Worm (Caenorhabditis elegans) whole organism, L1 larva: ENCODE results near the gene old-2.

Experiments used
- blmp-1 ChIP-seq: fragments of 150-350 bp; optimal IDR thresholded peaks from 2 replicates; lab custom pipeline; 2014; ENCODE audit warnings: missing biosample characterization, missing genetic modification characterization
- dpl-1 ChIP-seq, 3 experiments: fragments of 150-350 bp in 2 of 3; sonication (generic microtip) in 1 of 3; optimal IDR thresholded peaks; 2 replicates each; lab custom pipeline; 2014 to 2017; ENCODE audit warnings: missing biosample characterization in 3 of 3, missing genetic modification characterization in 3 of 3, missing genetic modification reagents in 3 of 3
- egl-27 ChIP-seq, 2 experiments: fragments of 150-350 bp in 1 of 2; sonication (generic microtip); optimal IDR thresholded peaks; 3 replicates each; lab custom pipeline; 2017 to 2018; ENCODE audit warnings: missing biosample characterization in 2 of 2, missing genetic modification characterization in 2 of 2, missing genetic modification reagents in 2 of 2
- fos-1 ChIP-seq: fragments of 150-350 bp; optimal IDR thresholded peaks from 2 replicates; lab custom pipeline; 2014; ENCODE audit warnings: missing biosample characterization, missing genetic modification characterization
- grh-1 ChIP-seq: fragments of 200-800 bp; sonication (Bioruptor generic); IDR thresholded peaks from 2 replicates; pipeline ENCODE4 v1.3.6; 2022; ENCODE audit warnings: missing genetic modification reagents, missing genetic modification characterization, missing compliant biosample characterization
- lin-13 ChIP-seq: fragments of 150-350 bp; optimal IDR thresholded peaks from 2 replicates; lab custom pipeline; 2014; ENCODE audit warnings: missing biosample characterization, missing genetic modification reagents, missing genetic modification characterization
- lin-39 ChIP-seq: fragments of 150-350 bp; optimal IDR thresholded peaks from 2 replicates; lab custom pipeline; 2014; ENCODE audit warnings: missing biosample characterization, missing genetic modification reagents, missing genetic modification characterization
- nhr-12 ChIP-seq: sonication (generic microtip); optimal IDR thresholded peaks from 2 replicates; lab custom pipeline; 2017; ENCODE audit warnings: missing biosample characterization, missing genetic modification characterization
- nhr-90 ChIP-seq: sonication (generic microtip); optimal IDR thresholded peaks from 2 replicates; lab custom pipeline; 2016; ENCODE audit warnings: mild to moderate bottlenecking, missing genetic modification characterization, missing compliant biosample characterization; ENCODE audit not compliant: poor library complexity

DNA sequence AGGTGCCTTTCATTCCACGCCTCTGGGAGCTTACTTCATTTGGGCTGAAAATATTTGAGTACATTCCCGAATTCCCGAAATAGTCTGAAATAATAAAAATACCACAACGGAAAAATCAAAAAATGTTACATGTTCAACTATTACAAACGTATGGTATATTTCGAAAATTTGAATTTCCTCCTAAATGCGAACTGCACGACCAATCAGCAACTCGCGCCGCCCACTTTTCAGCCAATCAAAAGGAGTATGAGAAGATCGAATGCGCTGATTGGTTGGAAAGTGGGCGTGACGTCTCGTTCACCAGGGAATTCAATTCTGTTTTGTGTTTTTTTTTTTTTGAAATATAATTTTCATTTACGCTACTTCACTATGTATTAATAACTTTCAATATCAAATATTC is 19.3 kb upstream of the old-2 start, which contains the start of gene old-1:
- TF ChIP-seq nhr-12 (no peak), lin-39 (tag; lab: Kevin White, UChicago) (no peak), egl-27 (tag; optimal IDR thresholded peaks at IDR 0.05; lab: Kevin White, UChicago) (no peak), lin-13 (no peak), dpl-1 (GFP tag; optimal IDR thresholded peaks at IDR 0.05; lab: Kevin White, UChicago) (no peak), blmp-1 (tag; lab: Kevin White, UChicago) (no peak), nhr-90 (tag; lab: Kevin White, UChicago) (no peak), fos-1 (tag; lab: Kevin White, UChicago) (no peak), grh-1 (no peak)
